Worm (Caenorhabditis elegans) whole organism, L2 larva: ENCODE measurements around the gene sfxn-1.1.

Experiments
- aly-2 ChIP-seq: fragments of 150-350 bp; optimal IDR thresholded peaks from 2 replicates; lab custom pipeline; 2014; ENCODE audit warnings: missing biosample characterization, missing genetic modification characterization
- lsy-2 ChIP-seq, 2 experiments: fragments of 150-350 bp in 1 of 2; sonication (generic microtip) in 1 of 2; optimal IDR thresholded peaks; 2 replicates each; lab custom pipeline; 2014 to 2017; ENCODE audit warnings: missing biosample characterization in 2 of 2, missing genetic modification characterization in 2 of 2
- mab-5 ChIP-seq: fragments of 150-350 bp; optimal IDR thresholded peaks from 2 replicates; lab custom pipeline; 2014; ENCODE audit warnings: missing biosample characterization, missing genetic modification characterization
- nhr-237 ChIP-seq: fragments of 150-350 bp; optimal IDR thresholded peaks from 2 replicates; lab custom pipeline; 2014; ENCODE audit warnings: missing biosample characterization, missing genetic modification characterization

DNA sequence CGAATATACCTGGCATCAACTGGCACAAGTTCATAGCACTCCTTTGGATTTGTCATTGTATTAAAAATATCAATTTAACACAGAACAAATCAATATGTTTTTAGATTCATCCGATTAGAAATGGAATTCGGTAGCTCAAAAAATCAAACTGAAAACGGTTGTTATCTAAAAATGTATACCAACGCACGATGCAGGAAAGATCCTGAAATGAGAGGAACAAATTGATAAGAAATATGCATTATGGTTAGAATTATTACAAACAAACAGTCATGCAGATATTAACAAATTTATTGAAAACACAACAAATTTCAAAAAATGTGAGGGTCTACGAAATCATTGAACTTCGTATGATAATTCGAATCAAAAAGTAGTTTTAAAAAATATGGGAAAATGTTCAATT is 48.7 kb downstream of the sfxn-1.1 start, which contains the start of gene T19H5.6:
- TF ChIP-seq mab-5 (tag; lab: Kevin White, UChicago) (no peak), aly-2 (no peak), nhr-237 (tag; lab: Kevin White, UChicago) (no peak), lsy-2 (tag; optimal IDR thresholded peaks at IDR 0.05; lab: Kevin White, UChicago) (no peak)
